Fruit fly (Drosophila melanogaster) whole organism, wandering third instar larva: ENCODE results near the gene CG42327.
A peak's percentile ranks its signal among the peaks of the same experiment; 100 is the strongest.

Experiments
- Abd-B ChIP-seq: fragments of >200 bp; optimal IDR thresholded peaks from 2 replicates; lab custom pipeline; 2017; ENCODE audit warnings: missing biosample characterization, missing genetic modification characterization
- CG32264 ChIP-seq: fragments of 200-800 bp; sonication (Bioruptor generic); optimal IDR thresholded peaks from 2 replicates; lab custom pipeline; 2016; ENCODE audit warnings: missing biosample characterization, missing genetic modification characterization
- CG9705 ChIP-seq: fragments of 200-800 bp; sonication (Bioruptor generic); optimal IDR thresholded peaks from 2 replicates; lab custom pipeline; 2018; ENCODE audit warnings: missing biosample characterization, mild to moderate bottlenecking, missing genetic modification characterization
- CrebA ChIP-seq: fragments of 200-800 bp; sonication (Bioruptor generic); optimal IDR thresholded peaks from 2 replicates; lab custom pipeline; 2016; ENCODE audit warnings: missing biosample characterization, mild to moderate bottlenecking, missing genetic modification characterization, borderline replicate concordance
- Dfd ChIP-seq: fragments of >200 bp; optimal IDR thresholded peaks from 2 replicates; lab custom pipeline; 2017; ENCODE audit warnings: missing biosample characterization, missing genetic modification characterization
- Dif ChIP-seq: fragments of 200-275, 200-300 bp; sonication (Bioruptor generic); optimal IDR thresholded peaks from 2 replicates; lab custom pipeline; 2018; ENCODE audit warnings: missing biosample characterization, missing genetic modification characterization; ENCODE audit not compliant: partially characterized antibody
- GATAd ChIP-seq: sonication (Bioruptor generic); optimal IDR thresholded peaks from 2 replicates; lab custom pipeline; 2016; ENCODE audit warnings: missing biosample characterization, missing genetic modification characterization
- HLH106 ChIP-seq: fragments of 200-800 bp; optimal IDR thresholded peaks from 3 replicates; lab custom pipeline; 2019; ENCODE audit warnings: missing biosample characterization, mild to moderate bottlenecking, missing genetic modification characterization, moderate library complexity
- Hnf4 ChIP-seq: fragments of 200-800 bp; sonication (Bioruptor generic); optimal IDR thresholded peaks from 2 replicates; lab custom pipeline; 2016; ENCODE audit warnings: missing biosample characterization, mild to moderate bottlenecking, missing genetic modification characterization
- Hr78 ChIP-seq: fragments of >200 bp; optimal IDR thresholded peaks from 2 replicates; lab custom pipeline; 2017; ENCODE audit warnings: missing biosample characterization, missing genetic modification characterization
- Hr83 ChIP-seq: fragments of 200-300 bp; sonication (Bioruptor generic); optimal IDR thresholded peaks from 2 replicates; lab custom pipeline; 2016; ENCODE audit warnings: missing biosample characterization, mild to moderate bottlenecking, missing genetic modification characterization, moderate library complexity; ENCODE audit not compliant: poor library complexity, severe bottlenecking
- Jra ChIP-seq: sonication (Bioruptor generic); optimal IDR thresholded peaks from 2 replicates; lab custom pipeline; 2016; ENCODE audit warnings: missing biosample characterization, missing genetic modification characterization
- Mio ChIP-seq: sonication (Bioruptor generic); optimal IDR thresholded peaks from 2 replicates; lab custom pipeline; 2016; ENCODE audit warnings: missing biosample characterization, missing genetic modification characterization
- Myc ChIP-seq: fragments of >200 bp; optimal IDR thresholded peaks from 2 replicates; lab custom pipeline; 2017
- N ChIP-seq: fragments of >200 bp; optimal IDR thresholded peaks from 2 replicates; lab custom pipeline; 2018; ENCODE audit warnings: missing biosample characterization, missing external identifiers, missing genetic modification characterization
- OdsH ChIP-seq: fragments of 200-800 bp; sonication (Bioruptor generic); optimal IDR thresholded peaks from 2 replicates; lab custom pipeline; 2016; ENCODE audit warnings: missing biosample characterization, mild to moderate bottlenecking, missing genetic modification characterization
- Rel ChIP-seq, 2 experiments: fragments of 200-800 bp; sonication (Bioruptor generic) in 1 of 2; optimal IDR thresholded peaks; 2 replicates in 1 of 2; 3 replicates in 1 of 2; lab custom pipeline; 2016 to 2019; ENCODE audit warnings: mild to moderate bottlenecking in 2 of 2, missing biosample characterization in 2 of 2, missing genetic modification characterization in 2 of 2, moderate library complexity in 1 of 2
- Sp1 ChIP-seq: fragments of 200-800 bp; sonication (Bioruptor generic); optimal IDR thresholded peaks from 3 replicates; lab custom pipeline; 2019; ENCODE audit warnings: missing biosample characterization, mild to moderate bottlenecking, missing genetic modification characterization, moderate library complexity
- Vsx2 ChIP-seq: fragments of 200-300, 225-300 bp; sonication (Bioruptor generic); optimal IDR thresholded peaks from 2 replicates; lab custom pipeline; 2018; ENCODE audit warnings: missing biosample characterization, missing genetic modification characterization; ENCODE audit not compliant: partially characterized antibody
- br ChIP-seq: fragments of 200-800 bp; sonication (Bioruptor generic); optimal IDR thresholded peaks from 2 replicates; lab custom pipeline; 2016; ENCODE audit warnings: missing biosample characterization, missing genetic modification characterization
- brk ChIP-seq: fragments of 200-800 bp; sonication (Bioruptor generic); optimal IDR thresholded peaks from 2 replicates; lab custom pipeline; 2016; ENCODE audit warnings: missing biosample characterization, mild to moderate bottlenecking, missing genetic modification characterization
- dl ChIP-seq, 2 experiments: fragments of 175-275, 200-275 bp in 1 of 2; fragments of 200-275 bp in 1 of 2; sonication (Bioruptor generic); optimal IDR thresholded peaks; lab custom pipeline; 2018; ENCODE audit warnings: mild to moderate bottlenecking in 2 of 2, missing biosample characterization in 2 of 2, missing genetic modification characterization in 2 of 2, moderate library complexity in 2 of 2; ENCODE audit not compliant: partially characterized antibody in 2 of 2, insufficient read depth in 1 of 2
- dmrt93B ChIP-seq: fragments of 200-800 bp; sonication (Bioruptor generic); optimal IDR thresholded peaks from 2 replicates; lab custom pipeline; 2018; ENCODE audit warnings: missing biosample characterization, mild to moderate bottlenecking, missing genetic modification characterization
- dsf ChIP-seq: sonication (Bioruptor generic); optimal IDR thresholded peaks from 2 replicates; lab custom pipeline; 2016; ENCODE audit warnings: missing biosample characterization, missing genetic modification characterization, borderline replicate concordance
- ey ChIP-seq: fragments of 200-800 bp; sonication (Bioruptor generic); optimal IDR thresholded peaks from 2 replicates; lab custom pipeline; 2016; ENCODE audit warnings: missing biosample characterization, missing genetic modification characterization
- foxo ChIP-seq, 2 experiments: fragments of 200-800 bp; sonication (Bioruptor generic); optimal IDR thresholded peaks; 2 replicates in 1 of 2; 3 replicates in 1 of 2; lab custom pipeline; 2016 to 2017; ENCODE audit warnings: missing biosample characterization in 2 of 2, missing genetic modification characterization in 2 of 2
- fru ChIP-seq: fragments of 200-800 bp; sonication (Bioruptor generic); optimal IDR thresholded peaks from 3 replicates; lab custom pipeline; 2016; ENCODE audit warnings: missing biosample characterization, mild to moderate bottlenecking, missing genetic modification characterization
- h ChIP-seq: fragments of 200-800 bp; sonication (Bioruptor generic); optimal IDR thresholded peaks from 3 replicates; lab custom pipeline; 2016; ENCODE audit warnings: missing biosample characterization, mild to moderate bottlenecking, missing genetic modification characterization
- jim ChIP-seq: fragments of 175-275, 200-325 bp; sonication (Bioruptor generic); optimal IDR thresholded peaks from 2 replicates; lab custom pipeline; 2016; ENCODE audit warnings: missing biosample characterization, mild to moderate bottlenecking, missing genetic modification characterization
- lola ChIP-seq: fragments of >200 bp; optimal IDR thresholded peaks from 2 replicates; lab custom pipeline; 2017; ENCODE audit warnings: missing biosample characterization, missing genetic modification characterization
- pan ChIP-seq: fragments of >200 bp; optimal IDR thresholded peaks from 2 replicates; lab custom pipeline; 2017
- psq ChIP-seq: fragments of 200-800 bp; sonication (Bioruptor generic); optimal IDR thresholded peaks from 3 replicates; lab custom pipeline; 2017; ENCODE audit warnings: missing biosample characterization, mild to moderate bottlenecking, missing genetic modification characterization, moderate library complexity
- rgr ChIP-seq: fragments of 200-800 bp; sonication (Bioruptor generic); optimal IDR thresholded peaks from 3 replicates; lab custom pipeline; 2016; ENCODE audit warnings: missing biosample characterization, mild to moderate bottlenecking, missing genetic modification characterization
- sage ChIP-seq: fragments of 200-800 bp; sonication (Bioruptor generic); optimal IDR thresholded peaks from 2 replicates; lab custom pipeline; 2016; ENCODE audit warnings: missing biosample characterization, mild to moderate bottlenecking, missing genetic modification characterization
- sv ChIP-seq: fragments of 200-800 bp; sonication (Bioruptor generic); optimal IDR thresholded peaks from 3 replicates; lab custom pipeline; 2016; ENCODE audit warnings: missing biosample characterization, missing genetic modification characterization
- tai ChIP-seq: sonication (Bioruptor generic); optimal IDR thresholded peaks from 2 replicates; lab custom pipeline; 2016; ENCODE audit warnings: missing biosample characterization, missing genetic modification characterization
- usp ChIP-seq: fragments of >200 bp; optimal IDR thresholded peaks from 2 replicates; lab custom pipeline; 2017; ENCODE audit warnings: missing biosample characterization, missing genetic modification characterization
- woc ChIP-seq: sonication (Bioruptor generic); optimal IDR thresholded peaks from 2 replicates; lab custom pipeline; 2016; ENCODE audit warnings: missing biosample characterization, mild to moderate bottlenecking, missing genetic modification characterization

CG42327 gene

DNA sequence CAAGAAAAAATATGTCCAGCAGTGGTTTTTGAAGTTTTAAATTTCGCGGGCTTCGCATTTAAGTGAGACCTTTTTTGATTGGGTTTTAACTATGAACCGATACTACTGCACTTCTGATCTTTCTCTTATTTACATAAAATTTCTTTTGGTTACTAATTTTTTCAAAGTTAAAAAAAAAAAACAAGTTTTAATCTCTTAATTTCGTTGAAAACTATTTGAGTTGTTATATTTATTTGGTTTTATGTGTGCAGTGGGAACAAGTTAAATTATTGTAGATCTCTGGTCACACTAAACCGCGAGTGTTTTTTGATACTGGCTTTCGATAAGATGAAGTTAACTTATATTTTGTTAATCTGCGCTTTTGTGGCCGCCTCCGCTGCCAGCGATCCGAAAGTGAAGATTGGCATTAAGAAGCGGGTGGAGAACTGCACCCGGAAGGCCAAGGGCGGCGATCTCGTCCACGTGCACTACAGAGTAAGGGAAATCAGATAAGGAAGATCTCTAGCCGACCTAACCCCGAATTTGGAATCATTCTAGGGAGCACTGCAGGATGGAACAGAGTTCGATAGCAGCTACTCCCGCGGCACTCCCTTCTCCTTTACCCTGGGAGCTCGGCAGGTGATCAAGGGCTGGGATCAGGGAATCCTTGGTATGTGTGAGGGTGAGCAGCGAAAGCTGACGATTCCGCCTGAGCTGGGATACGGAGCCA, 18.2 kb downstream of the CG42327 start, which contains the start of gene CG14715:
Gene CG14715 (plus strand): TSS at position 267 of the 709 bp plus-strand sequence.
- TF ChIP-seq woc, result peak; percentile 27
- TF ChIP-seq sv (GFP tag; lab: Kevin White, UChicago), result no peak
- peak; percentile 54 for TF ChIP-seq fru (GFP tag; lab: Kevin White, UChicago)
- peak; percentile 28 for TF ChIP-seq OdsH (GFP tag; lab: Kevin White, UChicago)
- no peak for TF ChIP-seq dsf (GFP tag; lab: Kevin White, UChicago)
- TF ChIP-seq sage (GFP tag; lab: Kevin White, UChicago), result no peak
- no peak for TF ChIP-seq psq (GFP tag; lab: Kevin White, UChicago)
- TF ChIP-seq ey (GFP tag; lab: Kevin White, UChicago), result peak; percentile 49
- TF ChIP-seq Rel (GFP tag; optimal IDR thresholded peaks at IDR 0.05; lab: Kevin White, UChicago), result no peak
- TF ChIP-seq Rel (tag; optimal IDR thresholded peaks at IDR 0.05; lab: Kevin White, UChicago), result peak; percentile 1
- TF ChIP-seq Hnf4 (GFP tag; lab: Kevin White, UChicago), result no peak
- TF ChIP-seq Abd-B, result no peak
- no peak for TF ChIP-seq Dif
- no peak for TF ChIP-seq tai (GFP tag; lab: Kevin White, UChicago)
- no peak for TF ChIP-seq N
- TF ChIP-seq lola (GFP tag; lab: Kevin White, UChicago), result no peak
- TF ChIP-seq Sp1, result peak; percentile 16
- no peak for TF ChIP-seq Dfd (GFP tag; lab: Kevin White, UChicago)
- no peak for TF ChIP-seq Hr83 (GFP tag; lab: Kevin White, UChicago)
- TF ChIP-seq Myc, result no peak
- no peak for TF ChIP-seq CG9705
- no peak for TF ChIP-seq jim
- peak; percentile 18 for TF ChIP-seq HLH106
- peak; percentile 46 for TF ChIP-seq rgr (GFP tag; lab: Kevin White, UChicago)
- peak in 1 of 2 experiments; percentile 54 for TF ChIP-seq foxo (GFP tag; optimal IDR thresholded peaks at IDR 0.05; lab: Kevin White, UChicago)
- no peak for TF ChIP-seq CrebA (GFP tag; lab: Kevin White, UChicago)
- peak; percentile 57 for TF ChIP-seq h

DNA sequence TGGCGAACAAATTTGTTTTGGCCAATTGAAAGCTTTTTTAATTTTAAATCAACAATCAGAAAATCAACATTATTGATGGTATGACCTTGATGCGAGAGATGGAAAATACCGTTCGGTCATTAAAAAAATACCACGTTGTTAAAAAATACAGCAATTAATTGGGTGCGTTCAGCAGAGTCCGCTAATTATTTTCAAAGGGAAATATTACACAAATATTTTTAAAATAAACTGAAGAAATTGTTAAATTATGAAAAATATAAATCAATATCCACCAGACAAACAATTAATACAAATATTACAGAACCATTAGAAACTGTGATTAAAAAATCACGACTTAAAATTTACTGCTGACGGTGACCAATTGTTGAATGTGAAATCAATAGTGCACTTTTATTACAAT, 22.1 kb downstream of the CG42327 start, which contains the start of gene CG18476:
Gene CG18476 (minus strand): TSS at position 101 of the 400 bp plus-strand sequence.
- peak; percentile 67 for TF ChIP-seq CG9705
- TF ChIP-seq Rel (GFP tag; optimal IDR thresholded peaks at IDR 0.05; lab: Kevin White, UChicago), result no peak
- TF ChIP-seq Rel (tag; optimal IDR thresholded peaks at IDR 0.05; lab: Kevin White, UChicago), result peak; percentile 77
- peak; percentile 81 for TF ChIP-seq sv (GFP tag; lab: Kevin White, UChicago)
- peak; percentile 71 for TF ChIP-seq dsf (GFP tag; lab: Kevin White, UChicago)
- no peak for TF ChIP-seq jim
- peak; percentile 89 for TF ChIP-seq h
- TF ChIP-seq usp, result no peak
- TF ChIP-seq tai (GFP tag; lab: Kevin White, UChicago), result no peak
- peak; percentile 97 for TF ChIP-seq HLH106
- peak; percentile 73 for TF ChIP-seq psq (GFP tag; lab: Kevin White, UChicago)
- peak; percentile 80 for TF ChIP-seq ey (GFP tag; lab: Kevin White, UChicago)
- TF ChIP-seq Jra (GFP tag; lab: Kevin White, UChicago), result peak; percentile 77
- TF ChIP-seq pan, result no peak
- TF ChIP-seq br, result peak; percentile 75
- TF ChIP-seq Hnf4 (GFP tag; lab: Kevin White, UChicago), result peak; percentile 88
- no peak for TF ChIP-seq Hr78 (GFP tag; lab: Kevin White, UChicago)
- TF ChIP-seq sage (GFP tag; lab: Kevin White, UChicago), result no peak
- TF ChIP-seq Sp1, result peak; percentile 92
- peak; percentile 86 for TF ChIP-seq dmrt93B (GFP tag; lab: Kevin White, UChicago)
- peak; percentile 81 for TF ChIP-seq OdsH (GFP tag; lab: Kevin White, UChicago)
- no peak for TF ChIP-seq lola (GFP tag; lab: Kevin White, UChicago)
- no peak for TF ChIP-seq N
- TF ChIP-seq brk, result no peak
- no peak for TF ChIP-seq CG32264
- no peak for TF ChIP-seq Dif
- no peak for TF ChIP-seq Vsx2 (GFP tag; lab: Kevin White, UChicago)
- peak; percentile 55 for TF ChIP-seq fru (GFP tag; lab: Kevin White, UChicago)
- no peak for TF ChIP-seq Dfd (GFP tag; lab: Kevin White, UChicago)
- peak; percentile 33 for TF ChIP-seq GATAd
- no peak for TF ChIP-seq Myc
- no peak for TF ChIP-seq Hr83 (GFP tag; lab: Kevin White, UChicago)
- TF ChIP-seq rgr (GFP tag; lab: Kevin White, UChicago), result peak; percentile 92
- no peak for TF ChIP-seq CrebA (GFP tag; lab: Kevin White, UChicago)
- no peak for TF ChIP-seq dl (GFP tag; optimal IDR thresholded peaks at IDR 0.05; lab: Kevin White, UChicago; ENCODE audit: insufficient read depth in 1 of 2, partially characterized antibody in 2 of 2)
- peak; percentile 36 for TF ChIP-seq Mio
- peak; percentile 21 to 86 for TF ChIP-seq foxo (GFP tag; optimal IDR thresholded peaks at IDR 0.05; lab: Kevin White, UChicago)
- peak; percentile 74 for TF ChIP-seq woc
